Worm (Caenorhabditis elegans): ENCODE results near the gene mig-15.

ce11 chrX:10393362-10393761 lies 35.1 kb downstream of the mig-15 start:
- TF ChIP-seq ceh-2 (tag; optimal IDR thresholded peaks at IDR 0.05) = no peak
- TF ChIP-seq hlh-8 (tag; optimal IDR thresholded peaks at IDR 0.05) = no peak
- TF ChIP-seq hlh-13 (GFP tag; optimal IDR thresholded peaks at IDR 0.05) = no peak
- TF ChIP-seq ztf-16 (tag; optimal IDR thresholded peaks at IDR 0.05) = no peak
- TF ChIP-seq nfya-1 (tag; optimal IDR thresholded peaks at IDR 0.05) = no peak
- no peak for TF ChIP-seq ceh-30 (tag; optimal IDR thresholded peaks at IDR 0.05)
- no peak for TF ChIP-seq elt-2 (tag; optimal IDR thresholded peaks at IDR 0.05)
